Worm (Caenorhabditis elegans): Measurements from ENCODE around the gene ule-3.

ce11 chrV:10816831-10817230 is 23.2 kb downstream of the ule-3 start:
- TF ChIP-seq efl-1 (optimal IDR thresholded peaks at IDR 0.05) (no peak), efl-1 (GFP tag; optimal IDR thresholded peaks at IDR 0.05 in 1 of 2) (no peak), nhr-47 (tag; optimal IDR thresholded peaks at IDR 0.05) (no peak), tbx-2 (tag; optimal IDR thresholded peaks at IDR 0.05) (no peak), unc-62 (GFP tag; optimal IDR thresholded peaks at IDR 0.05) (no peak), ztf-4 (tag; optimal IDR thresholded peaks at IDR 0.05) (no peak), fkh-8 (tag; optimal IDR thresholded peaks at IDR 0.05) (no peak), nhr-11 (tag; optimal IDR thresholded peaks at IDR 0.05) (no peak), nhr-12 (tag; optimal IDR thresholded peaks at IDR 0.05) (no peak)
